Fruit fly (Drosophila melanogaster) whole organism, embryonic: ENCODE results near the gene CG3652.

Source experiments
- Aef1 ChIP-seq: fragments of 200-800 bp; sonication (Bioruptor generic); IDR thresholded peaks from 3 replicates; pipeline ENCODE4 v1.3.6; 2022; ENCODE audit warnings: missing biosample characterization, missing genetic modification characterization
- BEAF-32 ChIP-seq: fragments of 200-800 bp; sonication (Bioruptor generic); optimal IDR thresholded peaks from 3 replicates; lab custom pipeline; 2017; ENCODE audit warnings: missing biosample characterization, missing genetic modification characterization, mild to moderate bottlenecking, moderate library complexity, missing genetic modification reagents
- Bgb ChIP-seq: fragments of 200-800 bp; sonication (Bioruptor generic); IDR thresholded peaks from 2 replicates; pipeline ENCODE4 v1.3.6; 2022; ENCODE audit warnings: missing biosample characterization, missing genetic modification characterization; ENCODE audit not compliant: partially characterized antibody
- CG10321 ChIP-seq: fragments of 200-800 bp; sonication (Bioruptor generic); IDR thresholded peaks from 2 replicates; pipeline ENCODE4 v1.3.6; 2022; ENCODE audit warnings: missing biosample characterization, missing genetic modification characterization
- CG12769 ChIP-seq: fragments of 200-800 bp; sonication (Bioruptor generic); optimal IDR thresholded peaks from 2 replicates; lab custom pipeline; 2019; ENCODE audit warnings: missing biosample characterization, mild to moderate bottlenecking, missing genetic modification characterization, moderate library complexity
- CG13894 ChIP-seq: fragments of 200-800 bp; sonication (Bioruptor generic); optimal IDR thresholded peaks from 3 replicates; lab custom pipeline; 2018; ENCODE audit warnings: missing biosample characterization, mild to moderate bottlenecking, missing genetic modification characterization, moderate library complexity
- CG14710 ChIP-seq: fragments of 200-800 bp; sonication (Bioruptor generic); optimal IDR thresholded peaks from 3 replicates; lab custom pipeline; 2019; ENCODE audit warnings: missing biosample characterization, mild to moderate bottlenecking, missing genetic modification characterization, moderate library complexity
- CG14965 ChIP-seq: fragments of 200-800 bp; sonication (Bioruptor generic); optimal IDR thresholded peaks from 2 replicates; lab custom pipeline; 2016; ENCODE audit warnings: missing biosample characterization, missing genetic modification characterization, borderline replicate concordance
- CG1529 ChIP-seq: fragments of 200-800 bp; sonication (Bioruptor generic); optimal IDR thresholded peaks from 3 replicates; lab custom pipeline; 2018; ENCODE audit warnings: missing biosample characterization, missing genetic modification characterization
- CG1603 ChIP-seq: fragments of 200-800 bp; sonication (Bioruptor generic); optimal IDR thresholded peaks from 2 replicates; lab custom pipeline; 2019; ENCODE audit warnings: missing biosample characterization, mild to moderate bottlenecking, missing genetic modification characterization, moderate library complexity
- CG1647 ChIP-seq: fragments of 200-800 bp; sonication (Bioruptor generic); optimal IDR thresholded peaks from 3 replicates; lab custom pipeline; 2016; ENCODE audit warnings: missing biosample characterization, missing genetic modification characterization
- CG16779 ChIP-seq: fragments of 200-800 bp; sonication (Bioruptor generic); IDR thresholded peaks from 2 replicates; pipeline ENCODE4 v1.3.6; 2022; ENCODE audit warnings: missing biosample characterization, missing genetic modification characterization
- CG17385 ChIP-seq: fragments of 200-800 bp; sonication (Bioruptor generic); optimal IDR thresholded peaks from 3 replicates; lab custom pipeline; 2018; ENCODE audit warnings: missing biosample characterization, mild to moderate bottlenecking, missing genetic modification characterization
- CG18262 ChIP-seq: fragments of 200-800 bp; optimal IDR thresholded peaks from 3 replicates; lab custom pipeline; 2019; ENCODE audit warnings: missing biosample characterization, mild to moderate bottlenecking, missing genetic modification characterization, moderate library complexity
- CG18619 ChIP-seq: fragments of 200-800 bp; sonication (Bioruptor generic); optimal IDR thresholded peaks from 3 replicates; lab custom pipeline; 2017; ENCODE audit warnings: missing biosample characterization, mild to moderate bottlenecking, missing genetic modification characterization
- CG2116 ChIP-seq: fragments of 200-800 bp; sonication (Bioruptor generic); optimal IDR thresholded peaks from 3 replicates; lab custom pipeline; 2018; ENCODE audit warnings: missing biosample characterization, mild to moderate bottlenecking, missing genetic modification characterization
- CG2712 ChIP-seq: fragments of 200-800 bp; optimal IDR thresholded peaks from 3 replicates; lab custom pipeline; 2019; ENCODE audit warnings: missing biosample characterization, mild to moderate bottlenecking, missing genetic modification characterization, moderate library complexity
- CG2889 ChIP-seq: fragments of 200-800 bp; sonication (Bioruptor generic); IDR thresholded peaks from 3 replicates; pipeline ENCODE4 v1.3.6; 2022; ENCODE audit warnings: missing biosample characterization, missing genetic modification characterization
- CG31365 ChIP-seq: fragments of 200-800 bp; sonication (Bioruptor generic); optimal IDR thresholded peaks from 2 replicates; lab custom pipeline; 2018; ENCODE audit warnings: missing biosample characterization, mild to moderate bottlenecking, missing genetic modification characterization
- CG33213 ChIP-seq: fragments of 200-800 bp; sonication (Bioruptor generic); optimal IDR thresholded peaks from 3 replicates; lab custom pipeline; 2016; ENCODE audit warnings: missing biosample characterization, missing genetic modification characterization
- CG34224 ChIP-seq: fragments of 200-800 bp; sonication (Bioruptor generic); IDR thresholded peaks from 3 replicates; pipeline ENCODE4 v1.3.6; 2022; ENCODE audit warnings: missing biosample characterization, missing genetic modification characterization; ENCODE audit not compliant: partially characterized antibody
- CG42726 ChIP-seq: fragments of 200-800 bp; sonication (Bioruptor generic); IDR thresholded peaks from 2 replicates; pipeline ENCODE4 v1.3.6; 2022; ENCODE audit warnings: missing biosample characterization, missing genetic modification characterization; ENCODE audit not compliant: partially characterized antibody
- CG7987 ChIP-seq: fragments of 200-800 bp; sonication (Bioruptor generic); optimal IDR thresholded peaks from 2 replicates; lab custom pipeline; 2018; ENCODE audit warnings: missing biosample characterization, mild to moderate bottlenecking, missing genetic modification characterization, moderate library complexity
- CG8924 ChIP-seq: fragments of 200-800 bp; optimal IDR thresholded peaks from 3 replicates; lab custom pipeline; 2019; ENCODE audit warnings: missing biosample characterization, mild to moderate bottlenecking, missing genetic modification characterization, moderate library complexity
- CTCF ChIP-seq: fragments of 200-800 bp; sonication (Bioruptor generic); optimal IDR thresholded peaks from 2 replicates; lab custom pipeline; 2017; ENCODE audit warnings: missing biosample characterization, mild to moderate bottlenecking, missing genetic modification characterization, moderate library complexity
- CoRest ChIP-seq: fragments of 200-800 bp; sonication (Bioruptor generic); optimal IDR thresholded peaks from 3 replicates; lab custom pipeline; 2018; ENCODE audit warnings: missing biosample characterization, mild to moderate bottlenecking, missing genetic modification characterization, moderate library complexity
- Dll ChIP-seq: fragments of 200-800 bp; sonication (Bioruptor generic); IDR thresholded peaks from 4 replicates; pipeline ENCODE4 v1.3.6; 2022; ENCODE audit warnings: missing biosample characterization, missing genetic modification characterization; ENCODE audit not compliant: partially characterized antibody
- HmgZ ChIP-seq: fragments of 200-800 bp; sonication (Bioruptor generic); optimal IDR thresholded peaks from 2 replicates; lab custom pipeline; 2018; ENCODE audit warnings: missing biosample characterization, mild to moderate bottlenecking, missing genetic modification characterization
- Hmr ChIP-seq: fragments of 200-800 bp; sonication (Bioruptor generic); optimal IDR thresholded peaks from 3 replicates; lab custom pipeline; 2017; ENCODE audit warnings: mild to moderate bottlenecking, missing biosample characterization, missing genetic modification reagents, missing genetic modification characterization
- Hr3 ChIP-seq: fragments of 200-800 bp; sonication (Bioruptor generic); optimal IDR thresholded peaks from 3 replicates; lab custom pipeline; 2016; ENCODE audit warnings: missing biosample characterization, missing genetic modification characterization
- Nf-YC ChIP-seq: fragments of 200-800 bp; optimal IDR thresholded peaks from 3 replicates; lab custom pipeline; 2019; ENCODE audit warnings: missing biosample characterization, mild to moderate bottlenecking, missing genetic modification characterization, moderate library complexity
- Pdp1 ChIP-seq, 2 experiments: fragments of 200-800 bp; sonication (Bioruptor generic); optimal IDR thresholded peaks; 3 replicates each; lab custom pipeline; 2016; ENCODE audit warnings: missing biosample characterization in 2 of 2, missing genetic modification characterization in 2 of 2, mild to moderate bottlenecking in 1 of 2, moderate library complexity in 1 of 2
- Stat92E ChIP-seq, 3 experiments: fragments of >200 bp in 2 of 3; fragments of 200-800 bp in 1 of 3; sonication (Bioruptor generic) in 1 of 3; optimal IDR thresholded peaks; 2 replicates each; lab custom pipeline; 2017 to 2019; ENCODE audit warnings: missing biosample characterization in 3 of 3, missing genetic modification characterization in 3 of 3, mild to moderate bottlenecking in 1 of 3, moderate library complexity in 1 of 3
- Xrp1 ChIP-seq: fragments of 200-800 bp; sonication (Bioruptor generic); IDR thresholded peaks from 2 replicates; pipeline ENCODE4 v1.3.6; 2022; ENCODE audit warnings: missing biosample characterization, missing genetic modification characterization
- dmrt11E ChIP-seq: fragments of 200-800 bp; sonication (Bioruptor generic); optimal IDR thresholded peaks from 3 replicates; lab custom pipeline; 2018; ENCODE audit warnings: missing biosample characterization, mild to moderate bottlenecking, missing genetic modification characterization, moderate library complexity
- dmrt99B ChIP-seq: fragments of 200-800 bp; sonication (Bioruptor generic); optimal IDR thresholded peaks from 2 replicates; lab custom pipeline; 2018; ENCODE audit warnings: missing biosample characterization, mild to moderate bottlenecking, missing genetic modification characterization, moderate library complexity
- fd102C ChIP-seq: fragments of 200-800 bp; sonication (Bioruptor generic); optimal IDR thresholded peaks from 2 replicates; lab custom pipeline; 2018; ENCODE audit warnings: missing biosample characterization, mild to moderate bottlenecking, missing genetic modification characterization, moderate library complexity
- gro ChIP-seq: fragments of 200-800 bp; sonication (Bioruptor generic); optimal IDR thresholded peaks from 2 replicates; lab custom pipeline; 2016; ENCODE audit warnings: missing biosample characterization, missing genetic modification characterization
- knrl ChIP-seq: fragments of 200-800 bp; sonication (Bioruptor generic); IDR thresholded peaks from 3 replicates; pipeline ENCODE4 v1.3.6; 2022; ENCODE audit warnings: missing biosample characterization, missing genetic modification characterization; ENCODE audit not compliant: partially characterized antibody
- lbe ChIP-seq: fragments of 200-800 bp; sonication (Bioruptor generic); optimal IDR thresholded peaks from 2 replicates; lab custom pipeline; 2016; ENCODE audit warnings: missing biosample characterization, mild to moderate bottlenecking, missing genetic modification characterization
- mirr ChIP-seq: fragments of 200-800 bp; sonication (Bioruptor generic); optimal IDR thresholded peaks from 3 replicates; lab custom pipeline; 2018; ENCODE audit warnings: missing biosample characterization, mild to moderate bottlenecking, missing genetic modification characterization
- phol ChIP-seq: fragments of 200-800 bp; sonication (Bioruptor generic); optimal IDR thresholded peaks from 3 replicates; lab custom pipeline; 2018; ENCODE audit warnings: missing biosample characterization, mild to moderate bottlenecking, missing genetic modification characterization, moderate library complexity
- rib ChIP-seq: fragments of 200-800 bp; sonication (Bioruptor generic); IDR thresholded peaks from 2 replicates; pipeline ENCODE4 v1.3.6; 2022; ENCODE audit warnings: missing biosample characterization, missing genetic modification characterization
- sd ChIP-seq: fragments of 200-800 bp; sonication (Bioruptor generic); optimal IDR thresholded peaks from 3 replicates; lab custom pipeline; 2018; ENCODE audit warnings: missing biosample characterization, mild to moderate bottlenecking, missing genetic modification characterization, moderate library complexity
- stwl ChIP-seq: fragments of 200-800 bp; sonication (Bioruptor generic); optimal IDR thresholded peaks from 3 replicates; lab custom pipeline; 2018; ENCODE audit warnings: missing biosample characterization, mild to moderate bottlenecking, missing genetic modification characterization, moderate library complexity
- zf30C ChIP-seq: fragments of 200-800 bp; sonication (Bioruptor generic); optimal IDR thresholded peaks from 3 replicates; lab custom pipeline; 2018; ENCODE audit warnings: missing biosample characterization, mild to moderate bottlenecking, missing genetic modification characterization

Gene CG3652

dm6 chr2L:4346619-4347310, 46.9 kb downstream of the CG3652 start (continued):
- TF ChIP-seq dmrt99B (tag; lab: Kevin White, UChicago) (no peak), CG13894 (tag; lab: Kevin White, UChicago) (peak; percentile 65), Stat92E (GFP tag; optimal IDR thresholded peaks at IDR 0.05; lab: Kevin White, UChicago) (peak in 1 of 3 experiments; percentile 77), mirr (peak; percentile 17), CG16779 (GFP tag; lab: Robert Waterston, UW) (no peak), Dll (GFP tag; lab: Robert Waterston, UW) (0 out of 4 replicates have a peak, but pooled peaks have one; percentile 50), CG12769 (tag; lab: Kevin White, UChicago) (peak; percentile 88), CG7987 (GFP tag; lab: Kevin White, UChicago) (peak; percentile 21), CG34224 (peak; percentile 57; the same call in 1 of the 3 replicates), zf30C (GFP tag; lab: Kevin White, UChicago) (peak; percentile 26), gro (GFP tag; lab: Kevin White, UChicago) (peak; percentile 18), CG17385 (GFP tag; lab: Kevin White, UChicago) (peak; percentile 95), CG2889 (GFP tag; lab: Robert Waterston, UW) (no peak), Hr3 (no peak), CG10321 (GFP tag; lab: Robert Waterston, UW) (peak; percentile 32; the same call in 1 of the 2 replicates)

- TF ChIP-seq CG31365, result peak; percentile 50
- TF ChIP-seq HmgZ (tag; lab: Kevin White, UChicago), result peak; percentile 67
- peak; percentile 25 for TF ChIP-seq CoRest
- peak in 1 of 2 experiments; percentile 4 for TF ChIP-seq Pdp1 (GFP tag; optimal IDR thresholded peaks at IDR 0.05; lab: Kevin White, UChicago)
- TF ChIP-seq CG1529 (GFP tag; lab: Kevin White, UChicago), result no peak
- TF ChIP-seq CG1603 (tag; lab: Kevin White, UChicago), result peak; percentile 14
- TF ChIP-seq CTCF, result peak; percentile 98
- TF ChIP-seq lbe, result peak; percentile 32
- TF ChIP-seq CG8924 (tag; lab: Kevin White, UChicago), result peak; percentile 8
- peak; percentile 9 for TF ChIP-seq Nf-YC (tag; lab: Kevin White, UChicago)
- no peak for TF ChIP-seq CG14965
- TF ChIP-seq Stat92E (GFP tag; optimal IDR thresholded peaks at IDR 0.05; lab: Kevin White, UChicago), result peak in 1 of 3 experiments; percentile 20
- peak; percentile 47 for TF ChIP-seq fd102C
- TF ChIP-seq CG14710 (tag; lab: Kevin White, UChicago), result peak; percentile 41
- peak; percentile 63; the same call in 1 of the 2 replicates for TF ChIP-seq CG42726 (GFP tag; lab: Robert Waterston, UW)
- no peak for TF ChIP-seq rib (GFP tag; lab: Robert Waterston, UW)
- peak; percentile 17 for TF ChIP-seq CG33213 (GFP tag; lab: Kevin White, UChicago)
- TF ChIP-seq CG7987 (GFP tag; lab: Kevin White, UChicago), result peak; percentile 42
- peak; percentile 26 for TF ChIP-seq CG2116 (GFP tag; lab: Kevin White, UChicago)
- peak; percentile 47 for TF ChIP-seq stwl (tag; lab: Kevin White, UChicago)
- no peak for TF ChIP-seq dmrt11E (tag; lab: Kevin White, UChicago)
- TF ChIP-seq sd (tag; lab: Kevin White, UChicago), result peak; percentile 10
- TF ChIP-seq Hmr (GFP tag; lab: Kevin White, UChicago), result peak; percentile 57
- TF ChIP-seq CG1647 (GFP tag; lab: Kevin White, UChicago), result no peak
- peak; percentile 34; the same call in 1 of the 3 replicates for TF ChIP-seq knrl (GFP tag; lab: Robert Waterston, UW)
- TF ChIP-seq Bgb (GFP tag; lab: Robert Waterston, UW), result peak; percentile 75
- TF ChIP-seq BEAF-32 (GFP tag; lab: Kevin White, UChicago), result peak; percentile 51
- peak; percentile 25 for TF ChIP-seq CG2712 (tag; lab: Kevin White, UChicago)
- peak; percentile 26 for TF ChIP-seq phol (tag; lab: Kevin White, UChicago)
- no peak for TF ChIP-seq Aef1 (GFP tag; lab: Robert Waterston, UW)
- no peak for TF ChIP-seq CG18619 (GFP tag; lab: Kevin White, UChicago)
- peak; percentile 31; the same call in 1 of the 2 replicates for TF ChIP-seq Xrp1 (GFP tag; lab: Robert Waterston, UW)
- no peak for TF ChIP-seq CG18262
Measured at dm6 chr2L:4345569-4346131, 48.0 kb downstream of the CG3652 start.
